Worm (Caenorhabditis elegans): Measurements from ENCODE around the gene sre-42.

DNA sequence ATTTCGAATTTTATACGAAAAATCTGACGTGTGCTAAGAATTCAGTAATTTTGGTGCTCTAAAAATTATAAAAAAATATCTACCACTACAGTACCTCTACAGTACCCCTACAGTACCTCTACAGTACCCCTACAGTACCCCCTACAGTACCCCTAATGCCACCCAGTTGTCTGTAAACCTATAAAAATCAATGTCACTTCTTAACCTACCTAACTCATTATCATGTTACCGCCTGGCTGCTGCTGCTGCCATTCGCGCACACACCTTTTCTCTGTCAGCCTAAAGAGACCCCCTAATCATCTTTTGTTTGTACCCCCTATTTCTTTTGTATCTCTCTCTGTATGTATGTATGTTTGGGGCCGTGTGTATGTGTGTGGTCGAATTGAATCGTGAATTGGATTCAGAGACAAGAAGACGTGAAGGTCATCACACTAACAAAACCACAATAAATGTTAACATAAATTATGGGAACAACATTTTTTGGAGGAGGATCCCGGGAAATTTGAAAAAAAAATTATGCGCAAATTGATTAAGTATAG lies 35.9 kb downstream of the sre-42 start:
- TF ChIP-seq drap-1 (GFP tag; optimal IDR thresholded peaks at IDR 0.05) (no peak), ztf-11 (tag; optimal IDR thresholded peaks at IDR 0.05) (no peak), nhr-28 (tag; optimal IDR thresholded peaks at IDR 0.05) (no peak), mab-5 (tag; optimal IDR thresholded peaks at IDR 0.05) (no peak), lin-32 (GFP tag; optimal IDR thresholded peaks at IDR 0.05) (no peak), snpc-4 (tag; optimal IDR thresholded peaks at IDR 0.05) (no peak), lin-13 (tag; optimal IDR thresholded peaks at IDR 0.05) (no peak), unc-120 (tag; optimal IDR thresholded peaks at IDR 0.05; ENCODE audit: poor library complexity, severe bottlenecking) (no peak), elt-3 (tag; optimal IDR thresholded peaks at IDR 0.05) (no peak), unc-39 (tag; optimal IDR thresholded peaks at IDR 0.05) (no peak), nhr-237 (tag; optimal IDR thresholded peaks at IDR 0.05) (no peak), pha-4 (tag; optimal IDR thresholded peaks at IDR 0.05) (no peak)

Data from whole organism, mixed stage, embryonic.